Worm (Caenorhabditis elegans) whole organism, L4/young adult: ENCODE data around the gene spp-12.

ENCODE experiments used
- W03F9.2 ChIP-seq: fragments of 150-350 bp; optimal IDR thresholded peaks from 2 replicates; lab custom pipeline; 2014; ENCODE audit warnings: missing biosample characterization, missing genetic modification characterization
- him-1 ChIP-seq: sonication (generic microtip); optimal IDR thresholded peaks from 2 replicates; lab custom pipeline; 2016; ENCODE audit warnings: missing genotype, missing genetic modification reagents, missing genetic modification characterization, missing compliant biosample characterization

DNA sequence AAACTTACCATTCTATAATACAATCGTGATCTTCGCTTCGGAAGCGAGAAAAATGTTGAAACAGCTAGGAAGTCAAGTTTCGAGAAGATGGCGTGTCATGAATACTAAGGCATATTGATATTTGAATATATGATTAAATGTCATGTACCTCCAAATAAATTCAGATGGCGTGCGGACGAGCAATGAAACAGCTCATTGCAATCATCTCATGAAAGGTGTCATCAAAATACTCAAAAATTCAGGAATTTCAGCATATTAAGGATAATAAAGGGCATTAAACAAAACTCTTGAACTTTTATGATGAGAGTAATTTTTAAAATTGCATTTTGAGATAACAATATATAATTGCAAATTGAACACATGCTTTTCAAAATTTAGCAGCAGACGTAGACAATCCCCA is 25.8 kb downstream of the spp-12 start, which contains the start of gene gcy-32:
- no peak for TF ChIP-seq W03F9.2 (tag; lab: Kevin White, UChicago)
- TF ChIP-seq him-1: no peak
